Fruit fly (Drosophila melanogaster) whole organism, prepupa: ENCODE data around the gene CG9555.

Experiments used
- CG10631 ChIP-seq: fragments of 200-800 bp; sonication (Bioruptor generic); optimal IDR thresholded peaks from 2 replicates; lab custom pipeline; 2016; ENCODE audit warnings: missing biosample characterization, missing genetic modification characterization
- CG11902 ChIP-seq: fragments of 200-800 bp; sonication (Bioruptor generic); optimal IDR thresholded peaks from 3 replicates; lab custom pipeline; 2016; ENCODE audit warnings: missing biosample characterization, missing genetic modification characterization
- CG15336 ChIP-seq: fragments of 200-800 bp; sonication (Bioruptor generic); IDR thresholded peaks from 2 replicates; pipeline ENCODE4 v1.3.6; 2022; ENCODE audit warnings: missing biosample characterization, missing genetic modification characterization
- CG3032 ChIP-seq: fragments of 200-800 bp; optimal IDR thresholded peaks from 2 replicates; lab custom pipeline; 2019; ENCODE audit warnings: missing biosample characterization, mild to moderate bottlenecking, missing genetic modification characterization, moderate library complexity
- CG6276 ChIP-seq: fragments of 200-800 bp; sonication (Bioruptor generic); optimal IDR thresholded peaks from 2 replicates; lab custom pipeline; 2017; ENCODE audit warnings: missing biosample characterization, mild to moderate bottlenecking, missing genetic modification characterization
- CG6792 ChIP-seq: fragments of 200-800 bp; sonication (Bioruptor generic); optimal IDR thresholded peaks from 3 replicates; lab custom pipeline; 2016; ENCODE audit warnings: missing biosample characterization, missing genetic modification characterization
- CG8632 ChIP-seq: fragments of 200-800 bp; sonication (Bioruptor generic); optimal IDR thresholded peaks from 3 replicates; lab custom pipeline; 2016; ENCODE audit warnings: missing biosample characterization, missing genetic modification characterization
- Ets96B ChIP-seq: fragments of 200-800 bp; optimal IDR thresholded peaks from 2 replicates; lab custom pipeline; 2019; ENCODE audit warnings: missing biosample characterization, mild to moderate bottlenecking, missing genetic modification characterization, moderate library complexity
- Lpt ChIP-seq: fragments of 200-800 bp; sonication (Bioruptor generic); optimal IDR thresholded peaks from 3 replicates; lab custom pipeline; 2016; ENCODE audit warnings: missing biosample characterization, missing genetic modification characterization
- Sox102F ChIP-seq: fragments of 200-800 bp; sonication (Bioruptor generic); optimal IDR thresholded peaks from 2 replicates; lab custom pipeline; 2016; ENCODE audit warnings: missing biosample characterization, mild to moderate bottlenecking, missing genetic modification characterization
- fd59A ChIP-seq: fragments of 200-800 bp; sonication (Bioruptor generic); optimal IDR thresholded peaks from 2 replicates; lab custom pipeline; 2017; ENCODE audit warnings: missing biosample characterization, mild to moderate bottlenecking, missing genetic modification characterization, missing genetic modification reagents
- fd85E ChIP-seq: fragments of 200-800 bp; sonication (Bioruptor generic); optimal IDR thresholded peaks from 3 replicates; lab custom pipeline; 2016; ENCODE audit warnings: missing biosample characterization, missing genetic modification characterization
- vri ChIP-seq: fragments of 200-800 bp; sonication (Bioruptor generic); optimal IDR thresholded peaks from 3 replicates; lab custom pipeline; 2016; ENCODE audit warnings: missing biosample characterization, mild to moderate bottlenecking, missing genetic modification characterization

- TF ChIP-seq CG11902 (GFP tag; lab: Kevin White, UChicago) (peak; percentile 6), CG10631 (GFP tag; lab: Kevin White, UChicago) (peak; percentile 71), CG6792 (GFP tag; lab: Kevin White, UChicago) (peak; percentile 67), Lpt (GFP tag; lab: Kevin White, UChicago) (peak; percentile 40), CG8632 (GFP tag; lab: Kevin White, UChicago) (peak; percentile 55), CG6276 (GFP tag; lab: Kevin White, UChicago) (peak; percentile 25), Ets96B (tag; lab: Kevin White, UChicago) (no peak), fd59A (peak; percentile 14), fd85E (GFP tag; lab: Kevin White, UChicago) (peak; percentile 40), vri (GFP tag; lab: Kevin White, UChicago) (peak; percentile 80), CG3032 (tag; lab: Kevin White, UChicago) (peak; percentile 13), Sox102F (GFP tag; lab: Kevin White, UChicago) (peak; percentile 77), CG15336 (peak; percentile 65)
These were observed 39.1 kb upstream of the CG9555 start for dm6 chr2L:8952194-8953037.
